Worm (Caenorhabditis elegans): ENCODE results near the gene fln-2.

DNA sequence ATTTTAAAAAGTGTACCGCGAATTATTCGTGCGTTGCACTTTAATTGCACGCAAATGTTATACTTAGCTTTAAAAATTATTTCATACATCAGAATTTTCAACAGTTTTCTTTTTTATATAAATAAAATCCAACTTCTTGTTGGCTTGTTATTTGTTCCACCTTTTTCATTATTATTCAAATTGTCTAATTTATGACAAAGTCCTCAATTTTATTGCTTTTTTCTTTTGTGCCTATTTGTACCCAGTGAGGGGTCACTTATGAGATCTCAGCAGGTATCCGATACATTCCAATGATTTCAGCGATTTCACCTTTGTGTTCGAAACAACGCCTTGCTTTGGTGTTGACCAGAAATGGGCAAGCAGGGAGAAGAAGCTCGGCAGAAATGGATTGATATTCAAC is at the start of gene fln-2:
- TF ChIP-seq egl-27 (tag; optimal IDR thresholded peaks at IDR 0.05): no peak
- no peak for TF ChIP-seq nhr-76 (tag; optimal IDR thresholded peaks at IDR 0.05)
- no peak for TF ChIP-seq zip-2 (tag; optimal IDR thresholded peaks at IDR 0.05)
